Worm (Caenorhabditis elegans): Measurements from ENCODE around the gene sec-10.

sec-10 gene

ce11 chrIV:7759527-7759926 is 22.8 kb downstream of the sec-10 start, which contains the start of gene dsb-3:
Gene dsb-3, minus strand, starts transcription at chrIV:7759627.
- TF ChIP-seq lin-32 (GFP tag; optimal IDR thresholded peaks at IDR 0.05) (no peak), lin-13 (tag; optimal IDR thresholded peaks at IDR 0.05) (no peak), snpc-4 (tag; optimal IDR thresholded peaks at IDR 0.05) (no peak), tbx-8 (GFP tag; optimal IDR thresholded peaks at IDR 0.05) (no peak), nhr-237 (tag; optimal IDR thresholded peaks at IDR 0.05) (no peak), unc-120 (tag; optimal IDR thresholded peaks at IDR 0.05; ENCODE audit: poor library complexity, severe bottlenecking) (no peak), lsy-2 (tag; optimal IDR thresholded peaks at IDR 0.05) (no peak), M03D4.4 (tag; optimal IDR thresholded peaks at IDR 0.05) (no peak), bed-3 (GFP tag; optimal IDR thresholded peaks at IDR 0.05) (no peak), flh-1 (GFP tag; optimal IDR thresholded peaks at IDR 0.05) (no peak), ceh-43 (GFP tag; optimal IDR thresholded peaks at IDR 0.05) (no peak), mab-5 (tag; optimal IDR thresholded peaks at IDR 0.05) (no peak), ceh-39 (tag; optimal IDR thresholded peaks at IDR 0.05) (no peak), nhr-28 (tag; optimal IDR thresholded peaks at IDR 0.05) (no peak), ham-2 (GFP tag; optimal IDR thresholded peaks at IDR 0.05) (no peak), elt-1 (tag; optimal IDR thresholded peaks at IDR 0.05; ENCODE audit: borderline replicate concordance, insufficient read depth) (no peak), nhr-76 (tag; optimal IDR thresholded peaks at IDR 0.05) (no peak), nhr-12 (tag; optimal IDR thresholded peaks at IDR 0.05) (no peak)

ce11 chrIV:7757245-7757644 is 25.1 kb downstream of the sec-10 start, which contains the start of gene C46A5.4:
Gene C46A5.4, minus strand, starts transcription at chrIV:7757345.
- peak; percentile 57 for TF ChIP-seq zip-8 (tag; optimal IDR thresholded peaks at IDR 0.05)
- TF ChIP-seq ztf-11 (tag; optimal IDR thresholded peaks at IDR 0.05) = no peak
- no peak for TF ChIP-seq elt-1 (tag; optimal IDR thresholded peaks at IDR 0.05; ENCODE audit: borderline replicate concordance, insufficient read depth)

- TF ChIP-seq zip-8 (tag; optimal IDR thresholded peaks at IDR 0.05) (no peak), hlh-1 (tag; optimal IDR thresholded peaks at IDR 0.05) (no peak), mep-1 (tag; optimal IDR thresholded peaks at IDR 0.05) (no peak), ztf-11 (tag; optimal IDR thresholded peaks at IDR 0.05) (no peak), unc-62 (GFP tag; optimal IDR thresholded peaks at IDR 0.05) (no peak), drap-1 (GFP tag; optimal IDR thresholded peaks at IDR 0.05) (no peak), ces-1 (GFP tag; optimal IDR thresholded peaks at IDR 0.05) (no peak), nhr-28 (tag; optimal IDR thresholded peaks at IDR 0.05) (no peak), snpc-4 (tag; optimal IDR thresholded peaks at IDR 0.05) (no peak), unc-120 (tag; optimal IDR thresholded peaks at IDR 0.05; ENCODE audit: poor library complexity, severe bottlenecking) (no peak), nhr-76 (tag; optimal IDR thresholded peaks at IDR 0.05) (no peak), nhr-12 (tag; optimal IDR thresholded peaks at IDR 0.05) (no peak), nhr-2 (tag; optimal IDR thresholded peaks at IDR 0.05) (no peak), ceh-83 (GFP tag; optimal IDR thresholded peaks at IDR 0.05) (no peak), nhr-237 (tag; optimal IDR thresholded peaks at IDR 0.05) (no peak), elt-1 (tag; optimal IDR thresholded peaks at IDR 0.05; ENCODE audit: borderline replicate concordance, insufficient read depth) (no peak), pha-4 (tag; optimal IDR thresholded peaks at IDR 0.05) (no peak)
Measured at ce11 chrIV:7754114-7754513, 28.2 kb downstream of the sec-10 start.

ce11 chrIV:7753108-7753507 is 29.2 kb downstream of the sec-10 start, which contains the start of gene col-14:
Gene col-14, plus strand, starts transcription at chrIV:7753408.
- no peak for TF ChIP-seq unc-39 (tag; optimal IDR thresholded peaks at IDR 0.05)
- TF ChIP-seq mls-2 (tag; optimal IDR thresholded peaks at IDR 0.05) = no peak
- no peak for TF ChIP-seq ztf-11 (tag; optimal IDR thresholded peaks at IDR 0.05)
- TF ChIP-seq nhr-2 (tag; optimal IDR thresholded peaks at IDR 0.05) = no peak
- TF ChIP-seq bed-3 (GFP tag; optimal IDR thresholded peaks at IDR 0.05) = no peak
- TF ChIP-seq hlh-1 (tag; optimal IDR thresholded peaks at IDR 0.05) = no peak

ce11 chrIV:7747838-7748237 is 34.5 kb downstream of the sec-10 start, which contains the start of gene klo-1:
Gene klo-1, minus strand, starts transcription at chrIV:7748225.
- TF ChIP-seq unc-39 (tag; optimal IDR thresholded peaks at IDR 0.05) (no peak), ham-2 (GFP tag; optimal IDR thresholded peaks at IDR 0.05) (no peak), sptf-1 (tag; optimal IDR thresholded peaks at IDR 0.05) (no peak), mep-1 (tag; optimal IDR thresholded peaks at IDR 0.05) (no peak), M03D4.4 (tag; optimal IDR thresholded peaks at IDR 0.05) (no peak), blmp-1 (tag; optimal IDR thresholded peaks at IDR 0.05) (no peak), elt-1 (tag; optimal IDR thresholded peaks at IDR 0.05; ENCODE audit: borderline replicate concordance, insufficient read depth) (no peak), ceh-43 (GFP tag; optimal IDR thresholded peaks at IDR 0.05) (no peak), pha-4 (tag; optimal IDR thresholded peaks at IDR 0.05) (no peak), ceh-39 (tag; optimal IDR thresholded peaks at IDR 0.05) (no peak), bed-3 (GFP tag; optimal IDR thresholded peaks at IDR 0.05) (no peak), cnd-1 (tag; optimal IDR thresholded peaks at IDR 0.05) (no peak), nhr-76 (tag; optimal IDR thresholded peaks at IDR 0.05) (no peak), sem-2 (GFP tag; optimal IDR thresholded peaks at IDR 0.05) (no peak), flh-1 (GFP tag; optimal IDR thresholded peaks at IDR 0.05) (no peak)

Measured in whole organism, mixed stage, embryonic.